Worm (Caenorhabditis elegans): ENCODE results near the gene C02B10.3.

DNA sequence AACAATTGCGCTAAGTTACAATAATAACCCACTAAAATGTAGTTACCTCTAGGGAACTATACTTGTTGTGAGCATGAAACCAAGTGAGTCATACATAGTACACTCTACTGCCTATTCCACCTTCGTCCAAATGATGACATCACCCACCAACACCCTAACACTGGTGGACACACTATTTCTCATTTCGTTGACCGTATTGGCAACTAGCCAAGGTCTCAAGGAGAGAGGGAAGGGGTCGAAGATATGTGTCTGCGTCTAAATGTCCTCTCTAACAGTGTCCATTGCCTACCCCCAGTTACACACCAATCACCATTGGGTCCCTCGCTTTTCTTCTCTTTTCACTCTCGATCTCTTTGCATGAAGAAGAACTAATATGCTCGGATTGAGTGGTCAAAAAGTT is 25.2 kb downstream of the C02B10.3 start:
- no peak for TF ChIP-seq fos-1 (tag; optimal IDR thresholded peaks at IDR 0.05)
- peak; percentile 33 for TF ChIP-seq nhr-85 (tag)
- TF ChIP-seq nhr-77 (tag; optimal IDR thresholded peaks at IDR 0.05) = no peak
- no peak for TF ChIP-seq sptf-1 (tag; optimal IDR thresholded peaks at IDR 0.05)
- no peak for TF ChIP-seq unc-62 (GFP tag; optimal IDR thresholded peaks at IDR 0.05)
- TF ChIP-seq tbx-2 (tag; optimal IDR thresholded peaks at IDR 0.05) = no peak
- TF ChIP-seq vab-15 (tag; optimal IDR thresholded peaks at IDR 0.05) = no peak

All from whole organism, L1 larva.